Worm (Caenorhabditis elegans): ENCODE measurements around the gene fbxb-43.

Gene fbxb-43

ce11 chrII:1568214-1568613 is 32.2 kb downstream of the fbxb-43 start, which contains the start of gene fbxb-49:
Gene fbxb-49, plus strand, starts transcription at chrII:1568514.
- TF ChIP-seq ceh-16 (tag; optimal IDR thresholded peaks at IDR 0.05), result no peak
- no peak for TF ChIP-seq ama-1 (optimal IDR thresholded peaks at IDR 0.05)
- TF ChIP-seq lin-15B (tag; optimal IDR thresholded peaks at IDR 0.05), result no peak
- no peak for TF ChIP-seq nhr-77 (tag; optimal IDR thresholded peaks at IDR 0.05)
- no peak for TF ChIP-seq snpc-4 (tag; optimal IDR thresholded peaks at IDR 0.05)
- TF ChIP-seq skn-1 (tag; optimal IDR thresholded peaks at IDR 0.05), result no peak
- TF ChIP-seq ZK546.5 (tag; optimal IDR thresholded peaks at IDR 0.05), result no peak
- no peak for TF ChIP-seq pqm-1 (tag; optimal IDR thresholded peaks at IDR 0.05)

- TF ChIP-seq ZK546.5 (tag; optimal IDR thresholded peaks at IDR 0.05) (no peak), skn-1 (tag; optimal IDR thresholded peaks at IDR 0.05) (no peak), daf-12 (tag; optimal IDR thresholded peaks at IDR 0.05) (no peak), lsy-12 (tag; optimal IDR thresholded peaks at IDR 0.05) (no peak), nhr-43 (tag; optimal IDR thresholded peaks at IDR 0.05; ENCODE audit: poor library complexity, severe bottlenecking) (no peak), lin-39 (tag; optimal IDR thresholded peaks at IDR 0.05) (no peak), ceh-16 (tag; optimal IDR thresholded peaks at IDR 0.05) (no peak), aly-2 (tag; optimal IDR thresholded peaks at IDR 0.05) (no peak), mdl-1 (tag; optimal IDR thresholded peaks at IDR 0.05) (no peak), nhr-11 (tag; optimal IDR thresholded peaks at IDR 0.05) (no peak), fos-1 (tag; optimal IDR thresholded peaks at IDR 0.05) (no peak), fkh-10 (GFP tag; optimal IDR thresholded peaks at IDR 0.05) (no peak), nhr-237 (tag; optimal IDR thresholded peaks at IDR 0.05) (no peak), ceh-28 (tag; optimal IDR thresholded peaks at IDR 0.05) (no peak), zag-1 (tag; optimal IDR thresholded peaks at IDR 0.05) (no peak), elt-2 (tag; optimal IDR thresholded peaks at IDR 0.05) (no peak), nfya-1 (tag; optimal IDR thresholded peaks at IDR 0.05; ENCODE audit: insufficient read depth) (no peak)
These were observed 35.0 kb downstream of the fbxb-43 start, which contains the start of gene fbxb-46 for ce11 chrII:1571032-1571431. Gene fbxb-46, minus strand, starts transcription at chrII:1571132.

ce11 chrII:1576030-1576429 is 40.0 kb downstream of the fbxb-43 start, which contains the start of gene K05F6.10:
Gene K05F6.10, minus strand, starts transcription at chrII:1576130.
- no peak for TF ChIP-seq nhr-28 (tag; optimal IDR thresholded peaks at IDR 0.05)
- TF ChIP-seq nhr-23 (tag; optimal IDR thresholded peaks at IDR 0.05), result no peak
- TF ChIP-seq hmg-11 (tag; optimal IDR thresholded peaks at IDR 0.05), result no peak

DNA sequence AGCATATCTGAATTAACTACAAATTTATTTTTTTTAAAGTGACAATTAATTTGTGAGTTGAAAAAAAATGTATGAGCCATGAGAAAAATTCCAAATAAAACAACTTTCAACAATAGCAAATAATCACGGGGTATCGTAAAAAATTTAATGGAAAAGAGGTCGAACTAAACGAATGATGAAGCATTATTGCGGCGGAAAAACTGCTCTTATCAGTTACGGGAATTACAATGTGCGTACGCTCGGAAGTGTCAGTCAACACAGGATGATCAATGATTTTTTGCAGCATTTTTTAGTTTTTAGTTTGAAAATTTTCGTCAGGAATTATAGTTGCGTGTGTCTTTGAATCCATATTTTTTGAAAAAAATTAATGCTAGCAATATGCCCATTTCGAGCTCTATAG is 40.7 kb downstream of the fbxb-43 start:
- TF ChIP-seq pqm-1 (tag; optimal IDR thresholded peaks at IDR 0.05) (peak; percentile 68), nhr-25 (tag; optimal IDR thresholded peaks at IDR 0.05) (no peak), jun-1 (tag; optimal IDR thresholded peaks at IDR 0.05) (peak; percentile 21), aly-2 (tag; optimal IDR thresholded peaks at IDR 0.05) (no peak), unc-39 (tag; optimal IDR thresholded peaks at IDR 0.05) (no peak), elt-2 (tag; optimal IDR thresholded peaks at IDR 0.05) (peak; percentile 82)

DNA sequence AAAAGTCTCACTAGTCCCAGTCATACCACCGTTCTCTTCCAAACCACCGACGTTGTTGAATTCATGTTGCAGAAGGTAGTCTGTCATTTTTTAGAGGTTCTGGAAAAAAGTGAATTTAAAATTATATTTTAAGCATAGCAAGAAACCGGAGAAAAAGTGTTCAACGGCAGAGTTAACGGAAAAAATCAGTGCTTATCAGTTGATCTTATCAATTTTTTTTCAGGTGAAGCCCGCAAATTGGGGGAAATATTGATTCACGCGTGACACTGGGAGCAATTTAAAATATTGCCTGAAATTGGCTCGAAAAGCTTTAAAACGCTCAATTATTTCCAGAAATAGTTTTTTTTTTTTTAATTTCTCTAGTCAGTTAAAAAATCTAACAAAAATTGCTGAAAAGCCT is 43.9 kb downstream of the fbxb-43 start, which contains the start of gene math-38:
math-38 (minus strand) TSS at position 101 of the 400 bp plus-strand sequence.
- TF ChIP-seq ztf-4 (tag; optimal IDR thresholded peaks at IDR 0.05), result no peak
- TF ChIP-seq nhr-77 (tag; optimal IDR thresholded peaks at IDR 0.05), result no peak
- no peak for TF ChIP-seq pqm-1 (tag; optimal IDR thresholded peaks at IDR 0.05)
- TF ChIP-seq fkh-2 (tag; optimal IDR thresholded peaks at IDR 0.05), result no peak
- TF ChIP-seq elt-2 (tag; optimal IDR thresholded peaks at IDR 0.05), result peak; percentile 56
- no peak for TF ChIP-seq eor-1 (tag; optimal IDR thresholded peaks at IDR 0.05)
- TF ChIP-seq elt-3 (tag; optimal IDR thresholded peaks at IDR 0.05), result no peak
- TF ChIP-seq unc-62 (GFP tag; optimal IDR thresholded peaks at IDR 0.05), result no peak

DNA sequence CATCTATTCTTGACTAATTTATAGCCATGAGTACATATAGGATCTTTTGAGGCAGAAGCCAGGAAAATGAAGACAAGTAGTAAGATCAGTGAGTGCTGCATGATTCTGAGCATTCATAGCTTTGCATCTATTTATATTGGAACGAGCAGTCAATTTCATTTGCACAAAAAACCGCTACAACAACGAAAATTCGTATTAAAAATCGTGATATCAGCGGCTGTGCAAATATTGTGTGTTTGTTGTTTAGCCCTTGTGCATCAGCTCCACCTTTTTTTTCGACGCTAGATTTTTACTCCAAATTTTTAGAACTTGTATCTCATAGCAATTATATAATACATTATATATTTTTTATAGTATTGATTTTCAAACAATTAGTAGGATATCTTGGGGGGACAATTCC is 48.1 kb downstream of the fbxb-43 start, which contains the start of gene clec-21:
clec-21 (minus strand) TSS at position 101 of the 400 bp plus-strand sequence.
- TF ChIP-seq snpc-4 (tag; optimal IDR thresholded peaks at IDR 0.05) (no peak), nhr-67 (tag; optimal IDR thresholded peaks at IDR 0.05) (no peak), nhr-28 (tag; optimal IDR thresholded peaks at IDR 0.05) (no peak), egl-27 (tag; optimal IDR thresholded peaks at IDR 0.05) (no peak), nhr-12 (tag; optimal IDR thresholded peaks at IDR 0.05) (no peak), R02D3.7 (tag; optimal IDR thresholded peaks at IDR 0.05) (no peak), ceh-82 (tag; optimal IDR thresholded peaks at IDR 0.05) (no peak), pqm-1 (tag; optimal IDR thresholded peaks at IDR 0.05) (no peak), eor-1 (tag; optimal IDR thresholded peaks at IDR 0.05) (no peak), fkh-2 (tag; optimal IDR thresholded peaks at IDR 0.05) (no peak), zag-1 (tag; optimal IDR thresholded peaks at IDR 0.05) (no peak), lin-39 (tag; optimal IDR thresholded peaks at IDR 0.05) (no peak), sea-2 (GFP tag; optimal IDR thresholded peaks at IDR 0.05) (no peak), ceh-9 (tag; optimal IDR thresholded peaks at IDR 0.05) (no peak), egl-5 (tag; optimal IDR thresholded peaks at IDR 0.05) (no peak)
